Worm (Caenorhabditis elegans) whole organism, L4/young adult: ENCODE results near the gene ZK470.6.

Experiments
- dao-5 ChIP-seq: sonication (generic microtip); optimal IDR thresholded peaks from 2 replicates; lab custom pipeline; 2016; ENCODE audit warnings: missing genotype, missing genetic modification characterization, moderate library complexity, missing compliant biosample characterization
- him-1 ChIP-seq: sonication (generic microtip); optimal IDR thresholded peaks from 2 replicates; lab custom pipeline; 2016; ENCODE audit warnings: missing genotype, missing genetic modification reagents, missing genetic modification characterization, missing compliant biosample characterization

- TF ChIP-seq him-1 (tag; lab: Kevin White, UChicago) (no peak), dao-5 (tag; lab: Kevin White, UChicago) (no peak)
These were observed 22.5 kb downstream of the ZK470.6 start for ce11 chrX:4154784-4155183.
